Fruit fly (Drosophila melanogaster): Measurements from ENCODE around the gene lic.

The lic gene

DNA sequence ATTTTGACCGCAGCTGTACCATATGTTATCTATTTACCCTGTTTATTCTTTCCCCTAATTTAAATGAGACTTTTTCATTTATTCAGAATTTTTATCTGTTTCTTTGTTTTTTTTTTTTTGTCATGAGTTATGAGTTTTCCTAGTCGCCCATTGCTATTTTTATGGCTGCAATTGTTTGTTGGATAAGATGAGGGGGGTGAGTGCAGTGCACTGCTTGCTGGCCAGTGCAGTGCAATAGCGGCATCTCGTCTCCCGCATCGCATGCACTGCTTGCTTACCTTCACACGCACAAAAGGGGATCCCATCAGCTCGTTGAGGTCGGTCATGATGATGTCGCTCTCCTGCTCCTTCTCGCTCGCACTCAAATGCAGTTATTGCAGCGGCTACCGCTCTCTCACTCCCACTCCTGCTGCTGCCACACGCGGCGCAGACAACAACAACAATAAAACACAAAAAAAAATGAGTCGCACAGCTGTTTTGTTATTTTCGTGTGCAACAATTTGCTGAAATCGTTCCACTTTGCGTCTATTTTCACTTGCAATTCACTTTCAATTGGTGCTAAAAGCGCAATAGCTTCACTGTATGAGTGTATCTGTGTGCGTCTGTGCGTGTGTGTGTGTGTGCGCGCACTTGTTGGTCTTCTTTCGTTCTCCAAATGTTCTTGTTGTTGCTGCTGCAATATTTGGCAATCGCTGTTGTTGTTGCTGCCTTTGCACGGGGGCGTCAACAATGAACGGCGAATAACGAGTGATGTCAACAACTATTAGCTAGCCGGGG is 37.2 kb downstream of the lic start (continued):
- TF ChIP-seq CG2116 (GFP tag; optimal IDR thresholded peaks at IDR 0.05) (no peak), CG10543 (GFP tag; optimal IDR thresholded peaks at IDR 0.05) (no peak), CG15696 (tag; optimal IDR thresholded peaks at IDR 0.05) (no peak), tx (GFP tag; optimal IDR thresholded peaks at IDR 0.05) (peak; percentile 23), CG2199 (GFP tag; IDR thresholded peaks at IDR 0.05) (peak; percentile 74; the same call in 2 of the 3 replicates), usp (GFP tag; optimal IDR thresholded peaks at IDR 0.05) (no peak), scrt (GFP tag; optimal IDR thresholded peaks at IDR 0.05) (no peak), CG18011 (GFP tag; optimal IDR thresholded peaks at IDR 0.05) (no peak), CG2889 (GFP tag; IDR thresholded peaks at IDR 0.05) (no peak), Optix (GFP tag; IDR thresholded peaks at IDR 0.05) (0 out of 3 replicates have a peak, but pooled peaks have one; percentile 37), CG18262 (tag; optimal IDR thresholded peaks at IDR 0.05) (peak; percentile 7), H2.0 (GFP tag; IDR thresholded peaks at IDR 0.05) (no peak), Kr (GFP tag; optimal IDR thresholded peaks at IDR 0.05) (no peak), bcd (GFP tag; optimal IDR thresholded peaks at IDR 0.05) (peak; percentile 16), CrebB (tag; optimal IDR thresholded peaks at IDR 0.05) (no peak), chn (GFP tag; optimal IDR thresholded peaks at IDR 0.05) (peak; percentile 67), NFAT (GFP tag; IDR thresholded peaks at IDR 0.05) (no peak), CG11504 (tag; optimal IDR thresholded peaks at IDR 0.05) (peak; percentile 23), gcm (GFP tag; optimal IDR thresholded peaks at IDR 0.05) (no peak), Mrtf (GFP tag; IDR thresholded peaks at IDR 0.05) (no peak), grau (tag; optimal IDR thresholded peaks at IDR 0.05) (no peak), CG17328 (GFP tag; IDR thresholded peaks at IDR 0.05) (peak; percentile 70), crc (GFP tag; optimal IDR thresholded peaks at IDR 0.05) (no peak), Rfx (GFP tag; IDR thresholded peaks at IDR 0.05) (no peak), az2 (GFP tag; optimal IDR thresholded peaks at IDR 0.05) (peak; percentile 68), bsh (GFP tag; optimal IDR thresholded peaks at IDR 0.05) (peak in 1 of 2 experiments; percentile 58), CG14050 (GFP tag; IDR thresholded peaks at IDR 0.05) (0 out of 3 replicates have a peak, but pooled peaks have one; percentile 20), CG5245 (GFP tag; optimal IDR thresholded peaks at IDR 0.05) (peak; percentile 12), Aef1 (GFP tag; IDR thresholded peaks at IDR 0.05) (no peak), mld (GFP tag; IDR thresholded peaks at IDR 0.05; ENCODE audit: partially characterized antibody) (no peak), hbn (GFP tag; IDR thresholded peaks at IDR 0.05; ENCODE audit: partially characterized antibody) (no peak), Hsf (GFP tag; optimal IDR thresholded peaks at IDR 0.05) (peak; percentile 34), Mad (GFP tag; optimal IDR thresholded peaks at IDR 0.05) (no peak), slbo (GFP tag; IDR thresholded peaks at IDR 0.05) (no peak), CG8359 (GFP tag; optimal IDR thresholded peaks at IDR 0.05; ENCODE audit: borderline replicate concordance) (no peak), CG8478 (optimal IDR thresholded peaks at IDR 0.05) (peak; percentile 88), br (optimal IDR thresholded peaks at IDR 0.05) (no peak), CG6689 (GFP tag; IDR thresholded peaks at IDR 0.05) (0 out of 2 replicates have a peak, but pooled peaks have one; percentile 24), Sin3A (optimal IDR thresholded peaks at IDR 0.05) (no peak), nom (GFP tag; optimal IDR thresholded peaks at IDR 0.05) (no peak), btn (GFP tag; optimal IDR thresholded peaks at IDR 0.05) (peak; percentile 55), h (optimal IDR thresholded peaks at IDR 0.05) (no peak), CG15479 (GFP tag; optimal IDR thresholded peaks at IDR 0.05) (no peak), CG32532 (GFP tag; IDR thresholded peaks at IDR 0.05) (no peak), fd102C (GFP tag; optimal IDR thresholded peaks at IDR 0.05) (no peak), ash1 (GFP tag; optimal IDR thresholded peaks at IDR 0.05) (no peak), CG17612 (GFP tag; IDR thresholded peaks at IDR 0.05) (no peak), BtbVII (GFP tag; optimal IDR thresholded peaks at IDR 0.05) (no peak), Sry-β (GFP tag; optimal IDR thresholded peaks at IDR 0.05) (no peak), klu (GFP tag; IDR thresholded peaks at IDR 0.05) (no peak), Med (GFP tag) (peak; percentile 76)

All from whole organism, embryonic.